Fruit fly (Drosophila melanogaster) whole organism, embryonic: Measurements from ENCODE around the gene PNKP.

Source experiments
- ATbp ChIP-seq: fragments of 200-800 bp; sonication (Bioruptor generic); optimal IDR thresholded peaks from 2 replicates; lab custom pipeline; 2017; ENCODE audit warnings: missing biosample characterization, mild to moderate bottlenecking, missing genetic modification characterization, missing genetic modification reagents
- Atf-2 ChIP-seq: fragments of 200-800 bp; sonication (Bioruptor generic); optimal IDR thresholded peaks from 2 replicates; lab custom pipeline; 2016; ENCODE audit warnings: missing biosample characterization, missing genetic modification characterization
- Atf6 ChIP-seq: fragments of 200-800 bp; sonication (Bioruptor generic); IDR thresholded peaks from 2 replicates; pipeline ENCODE4 v1.3.6; 2022; ENCODE audit warnings: missing biosample characterization, missing genetic modification characterization
- Awh ChIP-seq: fragments of 200-800 bp; sonication (Bioruptor generic); IDR thresholded peaks from 2 replicates; pipeline ENCODE4, ENCODE4 v1.3.6; 2022; ENCODE audit warnings: missing biosample characterization, missing genetic modification characterization
- CG11696 ChIP-seq: fragments of 200-800 bp; sonication (Bioruptor generic); IDR thresholded peaks from 2 replicates; pipeline ENCODE4 v1.3.6; 2022; ENCODE audit warnings: missing biosample characterization, missing genetic modification characterization
- CG12391 ChIP-seq: fragments of 200-800 bp; sonication (Bioruptor generic); optimal IDR thresholded peaks from 3 replicates; lab custom pipeline; 2018; ENCODE audit warnings: missing biosample characterization, mild to moderate bottlenecking, missing genetic modification characterization, moderate library complexity
- CG15479 ChIP-seq: fragments of 200-800 bp; sonication (Bioruptor generic); optimal IDR thresholded peaks from 3 replicates; lab custom pipeline; 2019; ENCODE audit warnings: missing biosample characterization, mild to moderate bottlenecking, missing genetic modification characterization, moderate library complexity
- CG15696 ChIP-seq: fragments of 200-800 bp; sonication (Bioruptor generic); optimal IDR thresholded peaks from 2 replicates; lab custom pipeline; 2019; ENCODE audit warnings: missing biosample characterization, mild to moderate bottlenecking, missing genetic modification characterization, moderate library complexity
- CG17829 ChIP-seq: fragments of 200-800 bp; optimal IDR thresholded peaks from 2 replicates; lab custom pipeline; 2019; ENCODE audit warnings: missing biosample characterization, mild to moderate bottlenecking, missing genetic modification characterization, moderate library complexity
- CG1832 ChIP-seq: fragments of 200-800 bp; sonication (Bioruptor generic); optimal IDR thresholded peaks from 2 replicates; lab custom pipeline; 2017; ENCODE audit warnings: missing biosample characterization, mild to moderate bottlenecking, missing genetic modification characterization, inconsistent platforms
- CG18599 ChIP-seq: fragments of 200-800 bp; sonication (Bioruptor generic); optimal IDR thresholded peaks from 3 replicates; lab custom pipeline; 2017; ENCODE audit warnings: missing biosample characterization, missing genetic modification characterization, mild to moderate bottlenecking, moderate library complexity, missing genetic modification reagents
- CG18619 ChIP-seq: fragments of 200-800 bp; sonication (Bioruptor generic); optimal IDR thresholded peaks from 3 replicates; lab custom pipeline; 2017; ENCODE audit warnings: missing biosample characterization, mild to moderate bottlenecking, missing genetic modification characterization
- CG3065 ChIP-seq: fragments of 200-800 bp; sonication (Bioruptor generic); optimal IDR thresholded peaks from 2 replicates; lab custom pipeline; 2016; ENCODE audit warnings: missing biosample characterization, missing genetic modification characterization
- CG4820 ChIP-seq: fragments of 200-800 bp; sonication (Bioruptor generic); optimal IDR thresholded peaks from 3 replicates; lab custom pipeline; 2016; ENCODE audit warnings: missing biosample characterization, missing genetic modification characterization
- CG6272 ChIP-seq: fragments of 200-800 bp; sonication (Bioruptor generic); IDR thresholded peaks from 2 replicates; pipeline ENCODE4 v1.3.6; 2022; ENCODE audit warnings: missing biosample characterization, missing genetic modification characterization
- CG6654 ChIP-seq: fragments of 200-800 bp; sonication (Bioruptor generic); optimal IDR thresholded peaks from 2 replicates; lab custom pipeline; 2017; ENCODE audit warnings: missing biosample characterization, mild to moderate bottlenecking, missing genetic modification characterization
- CG7839 ChIP-seq: fragments of 200-800 bp; sonication (Bioruptor generic); optimal IDR thresholded peaks from 3 replicates; lab custom pipeline; 2018; ENCODE audit warnings: missing biosample characterization, mild to moderate bottlenecking, missing genetic modification characterization, moderate library complexity
- CG7928 ChIP-seq: fragments of 200-800 bp; sonication (Bioruptor generic); optimal IDR thresholded peaks from 2 replicates; lab custom pipeline; 2017; ENCODE audit warnings: missing biosample characterization, mild to moderate bottlenecking, missing genetic modification characterization
- CG8281 ChIP-seq: fragments of 200-800 bp; sonication (Bioruptor generic); optimal IDR thresholded peaks from 2 replicates; lab custom pipeline; 2018; ENCODE audit warnings: missing biosample characterization, mild to moderate bottlenecking, missing genetic modification characterization, moderate library complexity
- CG9727 ChIP-seq: fragments of 200-800 bp; sonication (Bioruptor generic); optimal IDR thresholded peaks from 3 replicates; lab custom pipeline; 2017; ENCODE audit warnings: missing biosample characterization, mild to moderate bottlenecking, missing genetic modification characterization
- CG9932 ChIP-seq: fragments of 200-800 bp; sonication (Bioruptor generic); IDR thresholded peaks from 2 replicates; pipeline ENCODE4 v1.3.6; 2022; ENCODE audit warnings: missing biosample characterization, missing genetic modification characterization
- Dad ChIP-seq: fragments of 200-800 bp; sonication (Bioruptor generic); optimal IDR thresholded peaks from 3 replicates; lab custom pipeline; 2016; ENCODE audit warnings: missing biosample characterization, missing genetic modification characterization
- H2.0 ChIP-seq: fragments of 200-800 bp; sonication (Bioruptor generic); IDR thresholded peaks from 2 replicates; pipeline ENCODE4 v1.3.6; 2022; ENCODE audit warnings: missing biosample characterization, missing genetic modification characterization
- HLH54F ChIP-seq: fragments of 200-800 bp; sonication (Bioruptor generic); optimal IDR thresholded peaks from 3 replicates; lab custom pipeline; 2016; ENCODE audit warnings: missing biosample characterization, missing genetic modification characterization
- HLHmδ ChIP-seq: fragments of 200-800 bp; sonication (Bioruptor generic); optimal IDR thresholded peaks from 2 replicates; lab custom pipeline; 2018; ENCODE audit warnings: missing biosample characterization, mild to moderate bottlenecking, missing genetic modification characterization, moderate library complexity
- Lhr ChIP-seq: fragments of 200-800 bp; sonication (Bioruptor generic); optimal IDR thresholded peaks from 3 replicates; lab custom pipeline; 2017; ENCODE audit warnings: mild to moderate bottlenecking, missing biosample characterization, missing genetic modification reagents, missing genetic modification characterization
- Lim3 ChIP-seq: fragments of 200-800 bp; sonication (Bioruptor generic); IDR thresholded peaks from 2 replicates; pipeline ENCODE4 v1.3.6; 2022; ENCODE audit warnings: missing biosample characterization, missing genetic modification characterization
- Sry-β ChIP-seq: fragments of 200-800 bp; sonication (Bioruptor generic); optimal IDR thresholded peaks from 2 replicates; lab custom pipeline; 2018; ENCODE audit warnings: missing biosample characterization, mild to moderate bottlenecking, missing genetic modification characterization, moderate library complexity
- abd-A ChIP-seq: fragments of 200-800 bp; sonication (Bioruptor generic); optimal IDR thresholded peaks from 3 replicates; lab custom pipeline; 2019; ENCODE audit warnings: missing biosample characterization, mild to moderate bottlenecking, missing genetic modification characterization, moderate library complexity
- bbx ChIP-seq: fragments of 200-800 bp; sonication (Bioruptor generic); IDR thresholded peaks from 2 replicates; pipeline ENCODE4 v1.3.6; 2022; ENCODE audit warnings: missing biosample characterization, missing genetic modification characterization; ENCODE audit not compliant: partially characterized antibody
- bowl ChIP-seq: fragments of 200-800 bp; sonication (Bioruptor generic); IDR thresholded peaks from 2 replicates; pipeline ENCODE4 v1.3.6; 2022; ENCODE audit warnings: missing biosample characterization, missing genetic modification characterization
- br ChIP-seq: fragments of >200 bp; optimal IDR thresholded peaks from 2 replicates; lab custom pipeline; 2017
- chm ChIP-seq: fragments of 200-800 bp; sonication (Bioruptor generic); IDR thresholded peaks from 2 replicates; pipeline ENCODE4 v1.3.6; 2022; ENCODE audit warnings: missing biosample characterization, missing genetic modification characterization
- crc ChIP-seq: fragments of 200-800 bp; sonication (Bioruptor generic); optimal IDR thresholded peaks from 2 replicates; lab custom pipeline; 2016; ENCODE audit warnings: missing biosample characterization, missing genetic modification characterization
- dmrt11E ChIP-seq: fragments of 200-800 bp; sonication (Bioruptor generic); optimal IDR thresholded peaks from 3 replicates; lab custom pipeline; 2018; ENCODE audit warnings: missing biosample characterization, mild to moderate bottlenecking, missing genetic modification characterization, moderate library complexity
- hkb ChIP-seq, 2 experiments: fragments of 200-800 bp in 1 of 2; fragments of >200 bp in 1 of 2; sonication (Bioruptor generic) in 1 of 2; IDR thresholded peaks in 1 of 2; optimal IDR thresholded peaks in 1 of 2; 2 replicates each; pipeline versions ENCODE4 v1.3.6 to Lab custom; 2017 to 2022; ENCODE audit warnings: missing biosample characterization in 1 of 2, missing genetic modification characterization in 1 of 2
- pum ChIP-seq: fragments of 200-800 bp; sonication (Bioruptor generic); optimal IDR thresholded peaks from 2 replicates; lab custom pipeline; 2016; ENCODE audit warnings: missing biosample characterization, missing genetic modification characterization
- run ChIP-seq: fragments of 200-800 bp; sonication (Bioruptor generic); optimal IDR thresholded peaks from 3 replicates; lab custom pipeline; 2018; ENCODE audit warnings: missing biosample characterization, mild to moderate bottlenecking, missing genetic modification characterization
- sisA ChIP-seq: fragments of 200-800 bp; sonication (Bioruptor generic); IDR thresholded peaks from 2 replicates; pipeline ENCODE4 v1.3.6; 2022; ENCODE audit warnings: missing biosample characterization, missing genetic modification characterization
- slbo ChIP-seq: fragments of 200-800 bp; sonication (Bioruptor generic); IDR thresholded peaks from 2 replicates; pipeline ENCODE4 v1.3.6; 2022; ENCODE audit warnings: missing biosample characterization, missing genetic modification characterization
- tap ChIP-seq: fragments of 200-800 bp; optimal IDR thresholded peaks from 3 replicates; lab custom pipeline; 2019; ENCODE audit warnings: missing biosample characterization, mild to moderate bottlenecking, missing genetic modification characterization, moderate library complexity
- tgo ChIP-seq: fragments of 200-800 bp; sonication (Bioruptor generic); IDR thresholded peaks from 3 replicates; pipeline ENCODE4 v1.3.6; 2022; ENCODE audit warnings: missing biosample characterization, missing genetic modification characterization
- tll ChIP-seq, 2 experiments: fragments of 200-800 bp in 1 of 2; fragments of >200 bp in 1 of 2; sonication (Bioruptor generic) in 1 of 2; optimal IDR thresholded peaks; 2 replicates each; lab custom pipeline; 2017 to 2019; ENCODE audit warnings: missing biosample characterization in 2 of 2, missing genetic modification characterization in 2 of 2, mild to moderate bottlenecking in 1 of 2, moderate library complexity in 1 of 2
- tna ChIP-seq: fragments of 200-800 bp; sonication (Bioruptor generic); IDR thresholded peaks from 2 replicates; pipeline ENCODE4 v1.3.6; 2022; ENCODE audit warnings: missing biosample characterization, missing genetic modification characterization; ENCODE audit not compliant: partially characterized antibody
- trh ChIP-seq: fragments of 200-800 bp; sonication (Bioruptor generic); optimal IDR thresholded peaks from 2 replicates; lab custom pipeline; 2016; ENCODE audit warnings: missing biosample characterization, missing genetic modification characterization
- twi ChIP-seq: fragments of 200-800 bp; optimal IDR thresholded peaks from 2 replicates; lab custom pipeline; 2019; ENCODE audit warnings: missing biosample characterization, mild to moderate bottlenecking, missing genetic modification characterization, moderate library complexity
- tx ChIP-seq: fragments of 200-800 bp; sonication (Bioruptor generic); optimal IDR thresholded peaks from 2 replicates; lab custom pipeline; 2016; ENCODE audit warnings: missing biosample characterization, missing genetic modification characterization
- wdn ChIP-seq: fragments of 200-800 bp; sonication (Bioruptor generic); IDR thresholded peaks from 2 replicates; pipeline ENCODE4 v1.3.6; 2022; ENCODE audit warnings: missing biosample characterization, missing genetic modification characterization
- zen ChIP-seq: fragments of 200-800 bp; sonication (Bioruptor generic); optimal IDR thresholded peaks from 3 replicates; lab custom pipeline; 2018; ENCODE audit warnings: missing biosample characterization, mild to moderate bottlenecking, missing genetic modification characterization, moderate library complexity
- zen2 ChIP-seq: fragments of 200-800 bp; sonication (Bioruptor generic); IDR thresholded peaks from 3 replicates; pipeline ENCODE4 v1.3.6; 2022; ENCODE audit warnings: missing biosample characterization, missing genetic modification characterization; ENCODE audit not compliant: partially characterized antibody
- zfh2 ChIP-seq: fragments of 200-800 bp; sonication (Bioruptor generic); optimal IDR thresholded peaks from 2 replicates; lab custom pipeline; 2016; ENCODE audit warnings: missing biosample characterization, missing genetic modification characterization

Gene PNKP

DNA sequence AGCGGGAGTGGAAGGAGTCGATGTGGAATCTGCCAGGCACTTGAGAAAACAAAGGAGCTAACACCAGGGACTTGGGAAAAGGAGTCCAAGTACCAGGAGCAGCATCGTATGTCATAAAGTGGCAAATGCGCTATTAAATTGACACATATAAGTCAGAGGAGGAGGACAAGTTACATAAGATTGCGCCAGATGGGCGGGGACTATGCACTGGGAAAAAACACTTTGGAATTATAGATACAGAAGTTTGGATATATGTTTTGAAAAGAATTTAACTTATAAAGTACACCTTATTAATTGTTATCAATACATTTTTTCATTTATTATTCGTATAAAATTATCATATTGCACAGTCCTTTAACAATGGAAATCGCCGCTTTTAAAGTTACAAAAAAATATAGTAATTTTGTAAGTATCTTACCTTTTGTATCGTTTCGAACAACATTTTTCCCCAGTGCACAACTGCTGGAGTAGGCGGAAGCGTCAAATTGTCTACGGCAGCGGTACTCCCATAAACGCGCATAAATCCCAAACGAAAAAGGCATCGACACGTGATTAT is 7.2 kb downstream of the PNKP start (continued):
- TF ChIP-seq slbo (no peak), tx (GFP tag; lab: Kevin White, UChicago) (no peak), tgo (GFP tag; lab: Robert Waterston, UW) (no peak), CG4820 (no peak), sisA (no peak), HLH54F (GFP tag; lab: Kevin White, UChicago) (no peak), Dad (GFP tag; lab: Kevin White, UChicago) (no peak), Lhr (GFP tag; lab: Kevin White, UChicago) (no peak), zen (tag; lab: Kevin White, UChicago) (peak; percentile 15), twi (tag; lab: Kevin White, UChicago) (no peak), Atf-2 (GFP tag; lab: Kevin White, UChicago) (no peak), CG12391 (tag; lab: Kevin White, UChicago) (peak; percentile 48), CG7928 (no peak), trh (GFP tag; lab: Kevin White, UChicago) (no peak), bbx (no peak), tll (GFP tag; optimal IDR thresholded peaks at IDR 0.05; lab: Kevin White, UChicago) (no peak), H2.0 (GFP tag; lab: Robert Waterston, UW) (no peak), bowl (GFP tag; lab: Robert Waterston, UW) (no peak), CG18599 (GFP tag; lab: Kevin White, UChicago) (no peak), chm (GFP tag; lab: Robert Waterston, UW) (no peak), zfh2 (GFP tag; lab: Kevin White, UChicago) (no peak), CG1832 (no peak), Lim3 (no peak), CG11696 (GFP tag; lab: Robert Waterston, UW) (no peak), Sry-β (no peak), CG9727 (peak; percentile 62), pum (GFP tag; lab: Kevin White, UChicago) (no peak), ATbp (GFP tag; lab: Kevin White, UChicago) (no peak), hkb (optimal IDR thresholded peaks at IDR 0.05; lab: Kevin White, UChicago) (no peak), hkb (GFP tag; IDR thresholded peaks at IDR 0.05; lab: Robert Waterston, UW) (no peak), tap (tag; lab: Kevin White, UChicago) (no peak), CG15696 (tag; lab: Kevin White, UChicago) (peak; percentile 84), wdn (GFP tag; lab: Robert Waterston, UW) (no peak), CG7839 (tag; lab: Kevin White, UChicago) (peak; percentile 13), CG17829 (peak; percentile 48), CG15479 (no peak), dmrt11E (tag; lab: Kevin White, UChicago) (peak; percentile 65), CG8281 (no peak), Atf6 (GFP tag; lab: Robert Waterston, UW) (no peak), run (tag; lab: Kevin White, UChicago) (no peak), tna (GFP tag; lab: Robert Waterston, UW) (no peak), Awh (GFP tag; lab: Robert Waterston, UW) (no peak), CG6654 (GFP tag; lab: Kevin White, UChicago) (no peak), crc (GFP tag; lab: Kevin White, UChicago) (no peak), CG3065 (GFP tag; lab: Kevin White, UChicago) (no peak), CG18619 (GFP tag; lab: Kevin White, UChicago) (no peak), zen2 (GFP tag; lab: Robert Waterston, UW) (no peak), HLHmδ (GFP tag; lab: Kevin White, UChicago) (no peak), abd-A (no peak), br (lab: Kevin White, UChicago) (no peak), CG9932 (GFP tag; lab: Robert Waterston, UW) (no peak), CG6272 (no peak)
